Fruit fly (Drosophila melanogaster) whole organism: ENCODE data around the gene Hn.

Experiments used
- CG8478 ChIP-seq: fragments of >200 bp; optimal IDR thresholded peaks from 2 replicates; lab custom pipeline; 2018; ENCODE audit warnings: inconsistent platforms
- Dll ChIP-seq: fragments of >200 bp; optimal IDR thresholded peaks from 2 replicates; lab custom pipeline; 2017
- EcR ChIP-seq, 2 experiments: fragments of >200 bp; optimal IDR thresholded peaks; 2 replicates each; lab custom pipeline; 2017; ENCODE audit warnings: missing biosample characterization in 2 of 2, missing genetic modification characterization in 2 of 2, missing genetic modification reagents in 2 of 2
- pan ChIP-seq: fragments of >200 bp; optimal IDR thresholded peaks from 2 replicates; lab custom pipeline; 2017
- psq ChIP-seq: fragments of >200 bp; optimal IDR thresholded peaks from 2 replicates; lab custom pipeline; 2017
- usp ChIP-seq: fragments of >200 bp; optimal IDR thresholded peaks from 2 replicates; lab custom pipeline; 2017; ENCODE audit warnings: missing biosample characterization, missing genetic modification characterization, mixed read lengths

Gene Hn

dm6 chr3L:7806503-7807216 lies 46.4 kb downstream of the Hn start:
- no peak for TF ChIP-seq CG8478
- peak in 1 of 2 experiments; percentile 47 for TF ChIP-seq EcR (GFP tag; optimal IDR thresholded peaks at IDR 0.05; lab: Kevin White, UChicago)

DNA sequence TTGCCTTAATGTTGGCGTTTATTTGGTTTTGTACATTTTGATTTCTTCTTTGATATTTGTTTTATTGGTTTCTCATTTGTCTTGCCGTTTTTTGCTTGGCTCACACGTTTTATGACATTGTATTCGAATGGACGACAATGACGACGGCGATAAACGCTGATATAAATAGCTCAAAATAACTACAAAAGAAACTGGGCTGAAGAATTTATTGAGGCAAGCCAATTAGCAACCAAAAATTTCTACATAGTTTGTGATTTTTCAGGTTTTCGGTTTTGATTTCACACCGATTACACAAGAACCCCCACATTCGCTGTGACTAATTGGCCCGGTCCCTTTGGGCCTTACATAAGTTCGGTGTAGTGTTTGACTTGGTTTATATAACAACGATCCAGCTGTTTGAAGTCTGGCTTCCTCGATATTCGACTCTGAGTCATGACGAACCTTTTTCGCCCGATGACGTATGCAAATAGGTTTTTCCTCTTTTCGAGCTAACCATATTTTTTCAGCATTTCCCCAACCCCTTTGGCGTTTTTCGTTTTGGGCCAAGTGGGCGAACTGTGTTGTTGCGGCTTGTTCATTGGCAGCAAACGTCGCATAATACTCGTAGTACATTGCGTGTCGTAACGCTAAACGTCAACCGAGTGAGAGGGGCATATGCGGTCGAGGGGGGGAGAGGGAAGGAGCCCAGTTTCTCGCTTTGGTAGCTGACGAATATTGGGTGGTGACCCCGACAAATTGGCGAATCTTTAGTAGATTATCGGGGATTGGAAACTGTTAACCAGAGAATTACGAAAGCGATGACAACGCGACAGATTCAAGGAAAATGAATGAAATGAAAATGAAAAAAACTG lies 47.5 kb downstream of the Hn start:
- no peak for TF ChIP-seq pan (lab: Kevin White, UChicago)
- TF ChIP-seq Dll (lab: Kevin White, UChicago), result no peak
- TF ChIP-seq EcR (GFP tag; optimal IDR thresholded peaks at IDR 0.05; lab: Kevin White, UChicago), result no peak
- TF ChIP-seq usp (GFP tag; lab: Kevin White, UChicago), result no peak
- TF ChIP-seq CG8478, result no peak
- TF ChIP-seq psq (lab: Kevin White, UChicago), result no peak

DNA sequence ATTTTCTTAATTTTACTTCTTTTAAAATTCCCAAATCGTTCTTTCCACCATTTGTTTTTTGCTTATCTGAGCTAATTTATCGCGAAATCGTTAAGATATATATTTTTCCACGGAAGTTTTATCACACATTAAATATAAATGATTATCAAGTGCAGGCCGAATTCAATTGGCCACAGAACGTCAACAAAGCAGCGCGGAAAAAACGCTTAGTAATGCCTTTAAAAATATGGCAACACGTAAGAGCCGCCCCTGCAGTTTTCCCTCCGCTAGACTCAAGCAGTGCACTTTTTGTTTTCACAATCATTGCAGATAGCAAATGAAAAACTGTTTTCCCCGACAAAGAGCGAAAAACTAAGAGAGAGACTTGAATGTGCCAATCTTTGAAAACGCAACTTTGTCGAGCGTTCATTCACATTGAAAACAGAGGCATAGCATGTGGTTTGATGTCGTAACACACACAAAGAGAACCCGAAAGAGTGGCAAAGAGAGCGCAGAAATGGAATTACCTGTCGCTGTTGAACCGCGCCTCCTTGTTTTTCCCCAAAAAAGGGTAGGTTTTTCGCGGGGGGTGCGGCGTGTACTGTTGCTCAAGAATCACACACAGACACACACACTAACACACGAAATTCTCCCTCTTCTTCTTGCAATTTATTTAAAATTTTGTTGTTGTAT lies 48.4 kb downstream of the Hn start:
- no peak for TF ChIP-seq Dll (lab: Kevin White, UChicago)
- TF ChIP-seq EcR (GFP tag; optimal IDR thresholded peaks at IDR 0.05; lab: Kevin White, UChicago), result peak in 1 of 2 experiments; percentile 27
- no peak for TF ChIP-seq CG8478
- no peak for TF ChIP-seq usp (GFP tag; lab: Kevin White, UChicago)
- peak; percentile 8 for TF ChIP-seq pan (lab: Kevin White, UChicago)
- TF ChIP-seq psq (lab: Kevin White, UChicago), result no peak

- TF ChIP-seq CG8478, result no peak
- no peak for TF ChIP-seq usp (GFP tag; lab: Kevin White, UChicago)
- no peak for TF ChIP-seq Dll (lab: Kevin White, UChicago)
- no peak for TF ChIP-seq EcR (GFP tag; optimal IDR thresholded peaks at IDR 0.05; lab: Kevin White, UChicago)
- no peak for TF ChIP-seq pan (lab: Kevin White, UChicago)
- TF ChIP-seq psq (lab: Kevin White, UChicago), result no peak
These were observed 49.2 kb downstream of the Hn start, which contains the start of gene CG32369 for dm6 chr3L:7809289-7810099. CG32369 (minus strand) TSS chr3L:7809825.

DNA sequence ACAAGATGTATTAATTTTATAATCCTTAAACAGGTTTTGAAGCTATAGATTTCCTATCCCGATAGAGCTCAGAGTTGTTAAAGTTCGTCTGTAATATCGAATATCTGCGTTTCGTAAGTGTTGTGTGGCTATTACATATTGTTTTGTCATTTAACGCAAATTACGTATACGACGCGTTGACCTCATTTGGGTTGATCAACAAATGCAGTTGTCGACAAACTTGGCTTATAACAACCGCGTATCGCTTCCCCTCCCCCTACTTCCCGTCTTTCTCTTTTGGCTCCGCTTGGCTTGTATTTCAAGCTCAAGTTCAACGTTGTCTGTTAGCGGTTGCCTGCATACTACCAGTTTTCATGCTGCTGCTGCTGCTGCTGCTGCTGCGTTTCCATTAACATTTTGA lies 50.2 kb downstream of the Hn start:
- peak; percentile 12 for TF ChIP-seq pan (lab: Kevin White, UChicago)
- no peak for TF ChIP-seq CG8478
- no peak for TF ChIP-seq EcR (GFP tag; optimal IDR thresholded peaks at IDR 0.05; lab: Kevin White, UChicago)
- TF ChIP-seq Dll (lab: Kevin White, UChicago), result no peak

DNA sequence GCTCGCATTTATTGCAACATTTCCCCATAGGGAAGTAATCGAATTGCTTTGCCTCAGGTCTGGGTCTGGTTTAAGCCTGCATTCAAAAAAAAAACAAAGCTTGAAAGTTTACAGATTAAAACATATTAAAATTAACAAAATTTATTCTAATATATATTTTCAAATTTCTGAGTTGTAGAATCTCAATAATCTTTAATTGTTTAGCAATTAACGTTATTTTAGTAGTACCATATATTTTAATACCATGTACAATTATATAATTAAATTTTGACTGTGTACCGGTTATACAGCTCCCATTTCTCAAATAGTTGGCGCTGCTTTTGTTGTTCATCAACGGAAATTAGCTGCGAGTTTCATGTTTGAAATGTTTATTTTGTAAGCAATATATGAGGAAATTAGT lies 50.7 kb downstream of the Hn start:
- TF ChIP-seq CG8478 (no peak), usp (GFP tag; lab: Kevin White, UChicago) (no peak), Dll (lab: Kevin White, UChicago) (no peak), EcR (GFP tag; optimal IDR thresholded peaks at IDR 0.05; lab: Kevin White, UChicago) (no peak), psq (lab: Kevin White, UChicago) (no peak)

- TF ChIP-seq EcR (GFP tag; optimal IDR thresholded peaks at IDR 0.05; lab: Kevin White, UChicago) (no peak), CG8478 (no peak), pan (lab: Kevin White, UChicago) (no peak), usp (GFP tag; lab: Kevin White, UChicago) (no peak), psq (lab: Kevin White, UChicago) (no peak), Dll (lab: Kevin White, UChicago) (no peak)
These were observed 51.3 kb downstream of the Hn start for dm6 chr3L:7811594-7811993.
